Worm (Caenorhabditis elegans) whole organism, L3 larva: ENCODE data around the gene C16D9.5.

Experiments
- egl-27 ChIP-seq: sonication (generic microtip); optimal IDR thresholded peaks from 4 replicates; lab custom pipeline; 2017; ENCODE audit warnings: missing biosample characterization, missing genetic modification reagents, missing genetic modification characterization
- nhr-12 ChIP-seq: fragments of 150-350 bp; optimal IDR thresholded peaks from 2 replicates; lab custom pipeline; 2014; ENCODE audit warnings: missing biosample characterization, missing genetic modification characterization

- TF ChIP-seq nhr-12 (tag; lab: Kevin White, UChicago) (no peak), egl-27 (no peak)
These were observed 33.4 kb downstream of the C16D9.5 start for ce11 chrV:8211993-8212392.
